Worm (Caenorhabditis elegans) whole organism, L4/young adult: ENCODE data around the gene Y43F8B.25.

Experiments
- W03F9.2 ChIP-seq: fragments of 150-350 bp; optimal IDR thresholded peaks from 2 replicates; lab custom pipeline; 2014; ENCODE audit warnings: missing biosample characterization, missing genetic modification characterization
- dao-5 ChIP-seq: sonication (generic microtip); optimal IDR thresholded peaks from 2 replicates; lab custom pipeline; 2016; ENCODE audit warnings: missing genotype, missing genetic modification characterization, moderate library complexity, missing compliant biosample characterization

ce11 chrV:19429605-19430004 is 33.1 kb upstream of the Y43F8B.25 start:
- TF ChIP-seq W03F9.2 (tag; lab: Kevin White, UChicago) (no peak), dao-5 (tag; lab: Kevin White, UChicago) (no peak)
